ENCODE assay signal across 1 fruit fly cellular context in the genomic region with DNA sequence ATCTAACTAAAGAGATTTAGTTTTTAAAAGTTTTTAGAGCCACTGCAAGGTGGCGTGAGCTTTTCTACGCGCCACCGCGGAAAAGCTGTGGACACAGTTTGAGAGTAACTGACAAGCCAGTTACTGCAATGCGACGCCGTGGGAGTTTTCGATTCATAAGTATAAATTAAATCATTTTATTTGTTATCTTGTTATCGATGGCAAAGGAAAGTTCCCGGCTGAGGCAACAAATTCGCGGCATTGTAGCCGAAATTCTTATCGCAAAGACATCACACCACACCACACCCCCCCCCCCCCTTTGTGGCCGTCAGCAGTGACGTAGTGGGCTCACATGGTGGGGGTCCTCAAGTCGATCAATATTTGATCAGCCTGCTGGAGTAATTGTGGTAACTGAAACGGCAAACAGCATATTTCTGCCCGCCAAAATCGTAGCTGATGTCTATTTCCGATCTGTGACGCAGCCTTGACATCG.
TF ChIP-seq lines count a peak whose summit lies in the region.

No protein-coding gene starts in this region.

TF ChIP-seq in whole organism, embryonic, 481 proteins besides CTCF, POLR2A, EP300 and RAD21 (continued from another document and continues in another):
- TF ChIP-seq CG2889 (GFP tag; IDR thresholded peaks at IDR 0.05; lab: Robert Waterston, UW), result 0 out of 3 replicates have a peak, but pooled peaks have one; percentile 20
- TF ChIP-seq Dip3 (GFP tag; optimal IDR thresholded peaks at IDR 0.05; lab: Kevin White, UChicago), result no peak
- TF ChIP-seq CG18011 (GFP tag; optimal IDR thresholded peaks at IDR 0.05; lab: Kevin White, UChicago), result peak; percentile 12
- TF ChIP-seq ash1 (GFP tag; optimal IDR thresholded peaks at IDR 0.05; lab: Kevin White, UChicago), result peak; percentile 18
- TF ChIP-seq twi (tag; optimal IDR thresholded peaks at IDR 0.05; lab: Kevin White, UChicago), result no peak
- TF ChIP-seq Dp (GFP tag; optimal IDR thresholded peaks at IDR 0.05; lab: Kevin White, UChicago), result peak; percentile 55
- TF ChIP-seq Atf6 (GFP tag; IDR thresholded peaks at IDR 0.05; lab: Robert Waterston, UW), result peak; percentile 62; the same call in 1 of the 2 replicates
- peak; percentile 25 for TF ChIP-seq Blimp-1 (GFP tag; optimal IDR thresholded peaks at IDR 0.05; lab: Kevin White, UChicago)
- TF ChIP-seq CG4328 (GFP tag; optimal IDR thresholded peaks at IDR 0.05; lab: Kevin White, UChicago), result peak; percentile 46
- TF ChIP-seq mam (GFP tag; optimal IDR thresholded peaks at IDR 0.05; lab: Kevin White, UChicago), result no peak
- TF ChIP-seq CG11695 (GFP tag; IDR thresholded peaks at IDR 0.05; lab: Robert Waterston, UW), result 0 out of 3 replicates have a peak, but pooled peaks have one; percentile 23
- no peak for TF ChIP-seq CG30431 (GFP tag; optimal IDR thresholded peaks at IDR 0.05; lab: Kevin White, UChicago)
- TF ChIP-seq CG7556 (GFP tag; optimal IDR thresholded peaks at IDR 0.05; lab: Kevin White, UChicago), result no peak
- TF ChIP-seq gcm2 (GFP tag; optimal IDR thresholded peaks at IDR 0.05; lab: Kevin White, UChicago), result no peak
- no peak for TF ChIP-seq CG9817 (tag; optimal IDR thresholded peaks at IDR 0.05; lab: Kevin White, UChicago)
- TF ChIP-seq CG17912 (GFP tag; optimal IDR thresholded peaks at IDR 0.05; lab: Kevin White, UChicago), result no peak
- TF ChIP-seq CG8089 (GFP tag; optimal IDR thresholded peaks at IDR 0.05; lab: Kevin White, UChicago), result no peak
- TF ChIP-seq CG9437 (GFP tag; optimal IDR thresholded peaks at IDR 0.05; lab: Kevin White, UChicago), result no peak
- TF ChIP-seq CG13424 (tag; optimal IDR thresholded peaks at IDR 0.05; lab: Kevin White, UChicago), result peak; percentile 39
- no peak for TF ChIP-seq stwl (tag; optimal IDR thresholded peaks at IDR 0.05; lab: Kevin White, UChicago)
- TF ChIP-seq zen2 (GFP tag; IDR thresholded peaks at IDR 0.05; lab: Robert Waterston, UW; ENCODE audit: partially characterized antibody), result no peak
- no peak for TF ChIP-seq org-1 (GFP tag; optimal IDR thresholded peaks at IDR 0.05; lab: Kevin White, UChicago)
- TF ChIP-seq CG13894 (tag; optimal IDR thresholded peaks at IDR 0.05; lab: Kevin White, UChicago), result peak; percentile 45
- no peak for TF ChIP-seq D (optimal IDR thresholded peaks at IDR 0.05; lab: Kevin White, UChicago)
- TF ChIP-seq D (GFP tag; optimal IDR thresholded peaks at IDR 0.05; lab: Kevin White, UChicago), result peak; percentile 8
- TF ChIP-seq CG3838 (GFP tag; optimal IDR thresholded peaks at IDR 0.05; lab: Kevin White, UChicago), result no peak
- TF ChIP-seq Nf-YA (GFP tag; IDR thresholded peaks at IDR 0.05; lab: Robert Waterston, UW), result no peak
- peak; percentile 72 for TF ChIP-seq CG6813 (GFP tag; optimal IDR thresholded peaks at IDR 0.05; lab: Kevin White, UChicago)
- peak; percentile 37; the same call in 1 of the 2 replicates for TF ChIP-seq CG17612 (GFP tag; IDR thresholded peaks at IDR 0.05; lab: Robert Waterston, UW)
- TF ChIP-seq CG11560 (tag; IDR thresholded peaks at IDR 0.05; lab: Robert Waterston, UW), result no peak
- TF ChIP-seq CG4404 (GFP tag; IDR thresholded peaks at IDR 0.05; lab: Robert Waterston, UW), result no peak
- TF ChIP-seq salm (tag; optimal IDR thresholded peaks at IDR 0.05; lab: Kevin White, UChicago), result no peak
- TF ChIP-seq ci (GFP tag; IDR thresholded peaks at IDR 0.05; lab: Robert Waterston, UW), result peak; percentile 74; the same call in 2 of the 3 replicates
- TF ChIP-seq Poxn (GFP tag; IDR thresholded peaks at IDR 0.05; lab: Robert Waterston, UW), result no peak
- TF ChIP-seq sd (tag; optimal IDR thresholded peaks at IDR 0.05; lab: Kevin White, UChicago), result peak; percentile 35
- no peak for TF ChIP-seq btn (GFP tag; optimal IDR thresholded peaks at IDR 0.05; lab: Kevin White, UChicago)
- no peak for TF ChIP-seq CG15479 (GFP tag; optimal IDR thresholded peaks at IDR 0.05; lab: Kevin White, UChicago)
- TF ChIP-seq CG2116 (GFP tag; optimal IDR thresholded peaks at IDR 0.05; lab: Kevin White, UChicago), result peak; percentile 35
- TF ChIP-seq NFAT (GFP tag; IDR thresholded peaks at IDR 0.05; lab: Robert Waterston, UW), result peak; percentile 60; the same call in 1 of the 2 replicates
- TF ChIP-seq CG1602 (GFP tag; optimal IDR thresholded peaks at IDR 0.05; lab: Kevin White, UChicago), result no peak
- no peak for TF ChIP-seq Ssrp (tag; optimal IDR thresholded peaks at IDR 0.05; lab: Kevin White, UChicago)
- TF ChIP-seq br (optimal IDR thresholded peaks at IDR 0.05; lab: Kevin White, UChicago), result no peak
- no peak for TF ChIP-seq CG9609 (GFP tag; optimal IDR thresholded peaks at IDR 0.05; lab: Kevin White, UChicago)
- TF ChIP-seq emc (GFP tag; optimal IDR thresholded peaks at IDR 0.05; lab: Kevin White, UChicago), result no peak
- TF ChIP-seq cad (GFP tag; optimal IDR thresholded peaks at IDR 0.05; lab: Kevin White, UChicago), result peak; percentile 37
- peak; percentile 32 for TF ChIP-seq ATbp (GFP tag; optimal IDR thresholded peaks at IDR 0.05; lab: Kevin White, UChicago)
- peak; percentile 32; the same call in 1 of the 3 replicates for TF ChIP-seq Optix (GFP tag; IDR thresholded peaks at IDR 0.05; lab: Robert Waterston, UW)
- TF ChIP-seq CG8765 (GFP tag; IDR thresholded peaks at IDR 0.05; lab: Robert Waterston, UW), result no peak
- TF ChIP-seq CG9727 (GFP tag; optimal IDR thresholded peaks at IDR 0.05; lab: Kevin White, UChicago), result peak; percentile 31
- TF ChIP-seq h (optimal IDR thresholded peaks at IDR 0.05; lab: Kevin White, UChicago), result no peak
- peak; percentile 52 for TF ChIP-seq MTF-1 (GFP tag; optimal IDR thresholded peaks at IDR 0.05; lab: Kevin White, UChicago; ENCODE audit: borderline replicate concordance)
- TF ChIP-seq mirr (GFP tag; optimal IDR thresholded peaks at IDR 0.05; lab: Kevin White, UChicago), result peak; percentile 53
- peak; percentile 73 for TF ChIP-seq sug (tag; optimal IDR thresholded peaks at IDR 0.05; lab: Kevin White, UChicago)
- peak; percentile 38 for TF ChIP-seq CG12659 (GFP tag; optimal IDR thresholded peaks at IDR 0.05; lab: Kevin White, UChicago)
- TF ChIP-seq CG10979 (tag; optimal IDR thresholded peaks at IDR 0.05; lab: Kevin White, UChicago), result no peak
- TF ChIP-seq CG4617 (GFP tag; optimal IDR thresholded peaks at IDR 0.05; lab: Kevin White, UChicago; ENCODE audit: borderline replicate concordance), result no peak
- no peak for TF ChIP-seq H15 (GFP tag; IDR thresholded peaks at IDR 0.05; lab: Robert Waterston, UW)
- TF ChIP-seq CG8281 (tag; optimal IDR thresholded peaks at IDR 0.05; lab: Kevin White, UChicago), result no peak
- peak; percentile 57 for TF ChIP-seq CG17385 (GFP tag; optimal IDR thresholded peaks at IDR 0.05; lab: Kevin White, UChicago)
- no peak for TF ChIP-seq Dek (tag; optimal IDR thresholded peaks at IDR 0.05; lab: Kevin White, UChicago)
- no peak for TF ChIP-seq fd102C (GFP tag; optimal IDR thresholded peaks at IDR 0.05; lab: Kevin White, UChicago)
- no peak for TF ChIP-seq repo (GFP tag; optimal IDR thresholded peaks at IDR 0.05; lab: Kevin White, UChicago)
- TF ChIP-seq phol (tag; optimal IDR thresholded peaks at IDR 0.05; lab: Kevin White, UChicago), result no peak
- TF ChIP-seq crc (GFP tag; optimal IDR thresholded peaks at IDR 0.05; lab: Kevin White, UChicago), result no peak
- TF ChIP-seq CG4707 (GFP tag; optimal IDR thresholded peaks at IDR 0.05; lab: Kevin White, UChicago), result peak; percentile 17
- TF ChIP-seq CG9215 (GFP tag; IDR thresholded peaks at IDR 0.05; lab: Robert Waterston, UW), result no peak
- TF ChIP-seq bsh (GFP tag; optimal IDR thresholded peaks at IDR 0.05; lab: Kevin White, UChicago), result peak in 1 of 2 experiments; percentile 20
- no peak for TF ChIP-seq CG18476 (GFP tag; optimal IDR thresholded peaks at IDR 0.05; lab: Kevin White, UChicago)
- peak; percentile 71 for TF ChIP-seq nau (GFP tag; optimal IDR thresholded peaks at IDR 0.05; lab: Kevin White, UChicago)
- peak; percentile 34; the same call in 1 of the 2 replicates for TF ChIP-seq onecut (GFP tag; IDR thresholded peaks at IDR 0.05; lab: Robert Waterston, UW)
- TF ChIP-seq D19A (tag; optimal IDR thresholded peaks at IDR 0.05; lab: Kevin White, UChicago), result no peak
- no peak for TF ChIP-seq CG15601 (tag; optimal IDR thresholded peaks at IDR 0.05; lab: Kevin White, UChicago)
- no peak for TF ChIP-seq ara (GFP tag; IDR thresholded peaks at IDR 0.05; lab: Robert Waterston, UW)
- TF ChIP-seq CG15269 (tag; optimal IDR thresholded peaks at IDR 0.05; lab: Kevin White, UChicago), result peak; percentile 24
- TF ChIP-seq CG6254 (GFP tag; optimal IDR thresholded peaks at IDR 0.05; lab: Kevin White, UChicago), result peak; percentile 57
- TF ChIP-seq Mrtf (GFP tag; IDR thresholded peaks at IDR 0.05; lab: Robert Waterston, UW), result no peak
- TF ChIP-seq hth (optimal IDR thresholded peaks at IDR 0.05; lab: Kevin White, UChicago), result no peak
- TF ChIP-seq Fer1 (GFP tag; optimal IDR thresholded peaks at IDR 0.05; lab: Kevin White, UChicago), result peak; percentile 83
- no peak for TF ChIP-seq lbe (GFP tag; optimal IDR thresholded peaks at IDR 0.05; lab: Kevin White, UChicago)
- TF ChIP-seq sc (optimal IDR thresholded peaks at IDR 0.05; lab: Kevin White, UChicago), result no peak
- TF ChIP-seq sc (GFP tag; optimal IDR thresholded peaks at IDR 0.05; lab: Kevin White, UChicago), result no peak
- peak; percentile 19 for TF ChIP-seq CG15011 (GFP tag; optimal IDR thresholded peaks at IDR 0.05; lab: Kevin White, UChicago)
- TF ChIP-seq Mad (GFP tag; optimal IDR thresholded peaks at IDR 0.05; lab: Kevin White, UChicago), result no peak
- no peak for TF ChIP-seq Awh (GFP tag; IDR thresholded peaks at IDR 0.05; lab: Robert Waterston, UW)
- peak; percentile 26 for TF ChIP-seq dmrt99B (tag; optimal IDR thresholded peaks at IDR 0.05; lab: Kevin White, UChicago)
- TF ChIP-seq CG10565 (GFP tag; optimal IDR thresholded peaks at IDR 0.05; lab: Kevin White, UChicago), result no peak
- TF ChIP-seq B-H1 (GFP tag; IDR thresholded peaks at IDR 0.05; lab: Robert Waterston, UW), result no peak; the same call in 2 of the 3 replicates
- TF ChIP-seq z (GFP tag; IDR thresholded peaks at IDR 0.05; lab: Robert Waterston, UW), result no peak
- TF ChIP-seq CG30403 (GFP tag; optimal IDR thresholded peaks at IDR 0.05; lab: Kevin White, UChicago), result no peak
- no peak for TF ChIP-seq CG32772 (GFP tag; IDR thresholded peaks at IDR 0.05; lab: Robert Waterston, UW)
- TF ChIP-seq CG33213 (GFP tag; optimal IDR thresholded peaks at IDR 0.05; lab: Kevin White, UChicago), result no peak
- TF ChIP-seq YL-1 (GFP tag; optimal IDR thresholded peaks at IDR 0.05; lab: Kevin White, UChicago), result no peak
- TF ChIP-seq CG17186 (GFP tag; optimal IDR thresholded peaks at IDR 0.05; lab: Kevin White, UChicago), result no peak
- peak; percentile 37; the same call in 1 of the 2 replicates for TF ChIP-seq sob (GFP tag; IDR thresholded peaks at IDR 0.05; lab: Robert Waterston, UW)
- TF ChIP-seq Drgx (GFP tag; IDR thresholded peaks at IDR 0.05; lab: Robert Waterston, UW), result no peak
- TF ChIP-seq BtbVII (GFP tag; optimal IDR thresholded peaks at IDR 0.05; lab: Kevin White, UChicago), result peak; percentile 87
- TF ChIP-seq CG10267 (tag; optimal IDR thresholded peaks at IDR 0.05; lab: Kevin White, UChicago), result no peak
- TF ChIP-seq mld (GFP tag; IDR thresholded peaks at IDR 0.05; lab: Robert Waterston, UW; ENCODE audit: partially characterized antibody), result no peak
- no peak for TF ChIP-seq Oaz (GFP tag; IDR thresholded peaks at IDR 0.05; lab: Robert Waterston, UW)
- no peak for TF ChIP-seq TFAM (GFP tag; optimal IDR thresholded peaks at IDR 0.05; lab: Kevin White, UChicago)
- TF ChIP-seq Atf-2 (GFP tag; optimal IDR thresholded peaks at IDR 0.05; lab: Kevin White, UChicago), result no peak
- TF ChIP-seq CG1233 (GFP tag; optimal IDR thresholded peaks at IDR 0.05; lab: Kevin White, UChicago), result no peak
- no peak for TF ChIP-seq klu (GFP tag; IDR thresholded peaks at IDR 0.05; lab: Robert Waterston, UW)
- no peak for TF ChIP-seq Hr39 (optimal IDR thresholded peaks at IDR 0.05; lab: Kevin White, UChicago)
- peak; percentile 17 for TF ChIP-seq Sox100B (GFP tag; optimal IDR thresholded peaks at IDR 0.05; lab: Kevin White, UChicago)
- TF ChIP-seq Kr (GFP tag; optimal IDR thresholded peaks at IDR 0.05; lab: Kevin White, UChicago), result no peak
- TF ChIP-seq tup (GFP tag; optimal IDR thresholded peaks at IDR 0.05; lab: Kevin White, UChicago), result no peak
- TF ChIP-seq CG12104 (GFP tag; optimal IDR thresholded peaks at IDR 0.05; lab: Kevin White, UChicago), result no peak
- no peak for TF ChIP-seq Max (GFP tag; optimal IDR thresholded peaks at IDR 0.05; lab: Kevin White, UChicago)
- TF ChIP-seq CG6765 (GFP tag; optimal IDR thresholded peaks at IDR 0.05; lab: Kevin White, UChicago), result peak; percentile 74
- TF ChIP-seq wor (GFP tag; IDR thresholded peaks at IDR 0.05; lab: Robert Waterston, UW), result no peak
- no peak for TF ChIP-seq croc (GFP tag; conservative IDR thresholded peaks at IDR 0.05; lab: Robert Waterston, UW)
- TF ChIP-seq kni (GFP tag; optimal IDR thresholded peaks at IDR 0.05; lab: Kevin White, UChicago), result no peak
- TF ChIP-seq CoRest (tag; optimal IDR thresholded peaks at IDR 0.05; lab: Kevin White, UChicago), result no peak
- TF ChIP-seq wdn (GFP tag; IDR thresholded peaks at IDR 0.05; lab: Robert Waterston, UW), result 0 out of 2 replicates have a peak, but pooled peaks have one; percentile 11
- TF ChIP-seq Med (GFP tag; lab: Kevin White, UChicago), result peak; percentile 89
- TF ChIP-seq CG5180 (GFP tag; optimal IDR thresholded peaks at IDR 0.05; lab: Kevin White, UChicago), result peak; percentile 51
- TF ChIP-seq E2f1 (GFP tag; IDR thresholded peaks at IDR 0.05; lab: Robert Waterston, UW), result peak; percentile 9; the same call in 1 of the 2 replicates
- TF ChIP-seq CG17359 (tag; optimal IDR thresholded peaks at IDR 0.05; lab: Kevin White, UChicago), result peak; percentile 7
- no peak for TF ChIP-seq Aef1 (GFP tag; IDR thresholded peaks at IDR 0.05; lab: Robert Waterston, UW)
- TF ChIP-seq fu2 (GFP tag; optimal IDR thresholded peaks at IDR 0.05; lab: Kevin White, UChicago), result no peak
- no peak for TF ChIP-seq tap (tag; optimal IDR thresholded peaks at IDR 0.05; lab: Kevin White, UChicago)
- TF ChIP-seq CG6854 (GFP tag; optimal IDR thresholded peaks at IDR 0.05; lab: Kevin White, UChicago), result peak; percentile 55
- peak; percentile 5 for TF ChIP-seq psq (GFP tag; optimal IDR thresholded peaks at IDR 0.05; lab: Kevin White, UChicago)
- TF ChIP-seq slou (GFP tag; optimal IDR thresholded peaks at IDR 0.05; lab: Kevin White, UChicago), result no peak
- no peak for TF ChIP-seq Dfd (GFP tag; optimal IDR thresholded peaks at IDR 0.05; lab: Kevin White, UChicago)
- TF ChIP-seq stc (GFP tag; IDR thresholded peaks at IDR 0.05; lab: Robert Waterston, UW), result 0 out of 2 replicates have a peak, but pooled peaks have one; percentile 30
- peak; percentile 13 for TF ChIP-seq CG8924 (tag; optimal IDR thresholded peaks at IDR 0.05; lab: Kevin White, UChicago)
- TF ChIP-seq CG6654 (GFP tag; optimal IDR thresholded peaks at IDR 0.05; lab: Kevin White, UChicago), result peak; percentile 98
